Fruit fly (Drosophila melanogaster) whole organism: Measurements from ENCODE around the gene daw.

Source experiments
- CG8478 ChIP-seq: fragments of >200 bp; optimal IDR thresholded peaks from 2 replicates; lab custom pipeline; 2018; ENCODE audit warnings: inconsistent platforms
- Dll ChIP-seq: fragments of >200 bp; optimal IDR thresholded peaks from 2 replicates; lab custom pipeline; 2017
- EcR ChIP-seq, 2 experiments: fragments of >200 bp; optimal IDR thresholded peaks; 2 replicates each; lab custom pipeline; 2017; ENCODE audit warnings: missing biosample characterization in 2 of 2, missing genetic modification characterization in 2 of 2, missing genetic modification reagents in 2 of 2
- pan ChIP-seq: fragments of >200 bp; optimal IDR thresholded peaks from 2 replicates; lab custom pipeline; 2017
- psq ChIP-seq: fragments of >200 bp; optimal IDR thresholded peaks from 2 replicates; lab custom pipeline; 2017
- usp ChIP-seq: fragments of >200 bp; optimal IDR thresholded peaks from 2 replicates; lab custom pipeline; 2017; ENCODE audit warnings: missing biosample characterization, missing genetic modification characterization, mixed read lengths

- TF ChIP-seq psq (no peak), CG8478 (lab: Kevin White, UChicago) (no peak), EcR (GFP tag; optimal IDR thresholded peaks at IDR 0.05; lab: Kevin White, UChicago) (no peak), usp (GFP tag; lab: Kevin White, UChicago) (no peak), Dll (lab: Kevin White, UChicago) (no peak), pan (lab: Kevin White, UChicago) (no peak)
These were observed 35.2 kb downstream of the daw start for dm6 chr2L:2840311-2840710.
